Worm (Caenorhabditis elegans) whole organism, L1 larva: ENCODE data around the gene hlh-14.

Experiments
- C16A3.4 ChIP-seq: fragments of 150-350 bp; optimal IDR thresholded peaks from 2 replicates; lab custom pipeline; 2014; ENCODE audit warnings: missing biosample characterization, missing genetic modification characterization
- F16B12.6 ChIP-seq: fragments of 150-350 bp; optimal IDR thresholded peaks from 2 replicates; lab custom pipeline; 2014; ENCODE audit warnings: missing biosample characterization, missing genetic modification characterization
- Y116A8C.19 ChIP-seq: sonication (generic microtip); optimal IDR thresholded peaks from 2 replicates; lab custom pipeline; 2016; ENCODE audit warnings: missing compliant biosample characterization, missing genetic modification characterization, borderline replicate concordance
- alr-1 ChIP-seq: fragments of 200-800 bp; sonication (Bioruptor generic); optimal IDR thresholded peaks from 2 replicates; lab custom pipeline; 2018; ENCODE audit warnings: borderline replicate concordance, mild to moderate bottlenecking, missing genetic modification characterization, missing compliant biosample characterization
- ama-1 ChIP-seq: fragments of 150-350 bp; optimal IDR thresholded peaks from 2 replicates; lab custom pipeline; 2014
- blmp-1 ChIP-seq: fragments of 150-350 bp; optimal IDR thresholded peaks from 2 replicates; lab custom pipeline; 2014; ENCODE audit warnings: missing biosample characterization, missing genetic modification characterization
- ceh-8 ChIP-seq: fragments of 200-800 bp; sonication (Bioruptor generic); optimal IDR thresholded peaks from 2 replicates; lab custom pipeline; 2018; ENCODE audit warnings: mild to moderate bottlenecking, missing genetic modification characterization, moderate library complexity, missing compliant biosample characterization
- ceh-88 ChIP-seq: fragments of 200-800 bp; sonication (Bioruptor generic); IDR thresholded peaks from 2 replicates; pipeline ENCODE4 v1.3.6; 2022; ENCODE audit warnings: missing genetic modification characterization, missing compliant biosample characterization
- ceh-90 ChIP-seq: sonication (generic microtip); optimal IDR thresholded peaks from 2 replicates; lab custom pipeline; 2016; ENCODE audit warnings: missing genetic modification characterization, missing compliant biosample characterization
- dsc-1 ChIP-seq: sonication (generic microtip); optimal IDR thresholded peaks from 2 replicates; lab custom pipeline; 2016; ENCODE audit warnings: mild to moderate bottlenecking, missing genetic modification characterization, missing compliant biosample characterization
- efl-3 ChIP-seq: fragments of 200-800 bp; sonication (Bioruptor generic); optimal IDR thresholded peaks from 2 replicates; lab custom pipeline; 2018; ENCODE audit warnings: mild to moderate bottlenecking, missing genetic modification characterization, missing compliant biosample characterization
- egl-13 ChIP-seq: sonication (generic microtip); optimal IDR thresholded peaks from 2 replicates; lab custom pipeline; 2016; ENCODE audit warnings: missing genotype, missing genetic modification reagents, missing genetic modification characterization, missing compliant biosample characterization
- elt-3 ChIP-seq, 6 experiments: fragments of 150-350 bp in 1 of 6; sonication (generic microtip); optimal IDR thresholded peaks; 2 replicates each; lab custom pipeline; 2017 to 2018; ENCODE audit warnings: missing biosample characterization in 6 of 6, missing genetic modification characterization in 6 of 6, inconsistent platforms in 1 of 6
- fkh-4 ChIP-seq: sonication (generic microtip); optimal IDR thresholded peaks from 2 replicates; lab custom pipeline; 2016; ENCODE audit warnings: missing compliant biosample characterization, missing genetic modification characterization, borderline replicate concordance
- hlh-17 ChIP-seq: fragments of 200-800 bp; sonication (Bioruptor generic); optimal IDR thresholded peaks from 2 replicates; lab custom pipeline; 2018; ENCODE audit warnings: missing genetic modification characterization, mild to moderate bottlenecking, missing compliant biosample characterization, moderate library complexity, borderline replicate concordance
- irx-1 ChIP-seq: sonication (generic microtip); optimal IDR thresholded peaks from 2 replicates; lab custom pipeline; 2016; ENCODE audit warnings: missing genetic modification characterization, missing compliant biosample characterization
- isw-1 ChIP-seq: fragments of 200-800 bp; sonication (Bioruptor generic); IDR thresholded peaks from 2 replicates; pipeline ENCODE4 v1.3.6; 2022; ENCODE audit warnings: missing genetic modification characterization, missing compliant biosample characterization
- jun-1 ChIP-seq: fragments of 150-350 bp; optimal IDR thresholded peaks from 2 replicates; lab custom pipeline; 2014; ENCODE audit warnings: missing biosample characterization, missing genetic modification reagents, missing genetic modification characterization
- lin-13 ChIP-seq: fragments of 150-350 bp; optimal IDR thresholded peaks from 2 replicates; lab custom pipeline; 2014; ENCODE audit warnings: missing biosample characterization, missing genetic modification reagents, missing genetic modification characterization
- lin-39 ChIP-seq: fragments of 150-350 bp; optimal IDR thresholded peaks from 2 replicates; lab custom pipeline; 2014; ENCODE audit warnings: missing biosample characterization, missing genetic modification reagents, missing genetic modification characterization
- lir-3 ChIP-seq: sonication (generic microtip); optimal IDR thresholded peaks from 2 replicates; lab custom pipeline; 2016; ENCODE audit warnings: mild to moderate bottlenecking, missing genetic modification characterization, moderate library complexity, missing compliant biosample characterization; ENCODE audit not compliant: poor library complexity
- lsy-2 ChIP-seq, 2 experiments: fragments of 150-350 bp; optimal IDR thresholded peaks; 2 replicates each; lab custom pipeline; 2014; ENCODE audit warnings: missing biosample characterization in 2 of 2, missing genetic modification characterization in 2 of 2
- mab-9 ChIP-seq: fragments of 200-800 bp; sonication (Bioruptor generic); IDR thresholded peaks from 2 replicates; pipeline ENCODE4 v1.3.6; 2022; ENCODE audit warnings: missing genetic modification reagents, missing genetic modification characterization, missing compliant biosample characterization
- mdl-1 ChIP-seq, 2 experiments: fragments of 150-350 bp; optimal IDR thresholded peaks; 2 replicates each; lab custom pipeline; 2014 to 2017; ENCODE audit warnings: missing biosample characterization in 2 of 2, missing genetic modification characterization in 2 of 2, inconsistent platforms in 1 of 2
- mef-2 ChIP-seq: fragments of 150-350 bp; optimal IDR thresholded peaks from 2 replicates; lab custom pipeline; 2014; ENCODE audit warnings: missing biosample characterization, missing genetic modification characterization
- nhr-11 ChIP-seq: fragments of 150-350 bp; optimal IDR thresholded peaks from 2 replicates; lab custom pipeline; 2014; ENCODE audit warnings: missing biosample characterization, missing genetic modification characterization
- nhr-12 ChIP-seq: sonication (generic microtip); optimal IDR thresholded peaks from 2 replicates; lab custom pipeline; 2017; ENCODE audit warnings: missing biosample characterization, missing genetic modification characterization
- nhr-20 ChIP-seq: sonication (generic microtip); optimal IDR thresholded peaks from 2 replicates; lab custom pipeline; 2016; ENCODE audit warnings: mild to moderate bottlenecking, missing genetic modification characterization, missing compliant biosample characterization
- nhr-237 ChIP-seq: fragments of 150-350 bp; optimal IDR thresholded peaks from 2 replicates; lab custom pipeline; 2014; ENCODE audit warnings: missing biosample characterization, missing genetic modification characterization
- nhr-47 ChIP-seq: sonication (generic microtip); optimal IDR thresholded peaks from 2 replicates; lab custom pipeline; 2016; ENCODE audit warnings: mild to moderate bottlenecking, missing genetic modification characterization, moderate library complexity, missing compliant biosample characterization
- nhr-71 ChIP-seq: sonication (generic microtip); optimal IDR thresholded peaks from 2 replicates; lab custom pipeline; 2016; ENCODE audit warnings: mild to moderate bottlenecking, missing genetic modification characterization, moderate library complexity, missing compliant biosample characterization
- nhr-77 ChIP-seq: fragments of 150-350 bp; optimal IDR thresholded peaks from 2 replicates; lab custom pipeline; 2014; ENCODE audit warnings: missing biosample characterization, missing genetic modification characterization
- nhr-84 ChIP-seq: sonication (generic microtip); optimal IDR thresholded peaks from 2 replicates; lab custom pipeline; 2017; ENCODE audit warnings: missing biosample characterization, missing genetic modification characterization
- nhr-90 ChIP-seq: sonication (generic microtip); optimal IDR thresholded peaks from 2 replicates; lab custom pipeline; 2016; ENCODE audit warnings: mild to moderate bottlenecking, missing genetic modification characterization, missing compliant biosample characterization; ENCODE audit not compliant: poor library complexity
- pag-3 ChIP-seq: sonication (generic microtip); optimal IDR thresholded peaks from 2 replicates; lab custom pipeline; 2017; ENCODE audit warnings: missing genetic modification characterization, mild to moderate bottlenecking, missing compliant biosample characterization, antibody characterized with exemption, borderline replicate concordance; ENCODE audit not compliant: insufficient read depth
- pax-3 ChIP-seq: fragments of 200-800 bp; sonication (Bioruptor generic); optimal IDR thresholded peaks from 2 replicates; lab custom pipeline; 2018; ENCODE audit warnings: mild to moderate bottlenecking, missing genetic modification characterization, moderate library complexity, missing compliant biosample characterization
- pqm-1 ChIP-seq: sonication (generic microtip); optimal IDR thresholded peaks from 3 replicates; lab custom pipeline; 2017; ENCODE audit warnings: missing biosample characterization, missing genetic modification characterization
- rnt-1 ChIP-seq: sonication (generic microtip); optimal IDR thresholded peaks from 2 replicates; lab custom pipeline; 2016; ENCODE audit warnings: mild to moderate bottlenecking, missing genetic modification characterization, moderate library complexity, missing compliant biosample characterization
- skn-1 ChIP-seq: fragments of 150-350 bp; optimal IDR thresholded peaks from 2 replicates; lab custom pipeline; 2014; ENCODE audit warnings: missing biosample characterization, missing genetic modification characterization
- snpc-4 ChIP-seq: fragments of 150-350 bp; optimal IDR thresholded peaks from 2 replicates; lab custom pipeline; 2014; ENCODE audit warnings: missing biosample characterization, missing genetic modification characterization
- snu-23 ChIP-seq: sonication (generic microtip); optimal IDR thresholded peaks from 2 replicates; lab custom pipeline; 2016; ENCODE audit warnings: missing genetic modification characterization, missing compliant biosample characterization
- sox-4 ChIP-seq: sonication (generic microtip); optimal IDR thresholded peaks from 2 replicates; lab custom pipeline; 2016; ENCODE audit warnings: missing genetic modification characterization, missing compliant biosample characterization
- sptf-1 ChIP-seq: fragments of 150-350 bp; optimal IDR thresholded peaks from 2 replicates; lab custom pipeline; 2014; ENCODE audit warnings: missing biosample characterization, missing genetic modification characterization
- sup-37 ChIP-seq: fragments of 200-800 bp; sonication (Bioruptor generic); optimal IDR thresholded peaks from 2 replicates; lab custom pipeline; 2018; ENCODE audit warnings: mild to moderate bottlenecking, missing genetic modification characterization, missing compliant biosample characterization
- tlp-1 ChIP-seq: fragments of 150-350 bp; optimal IDR thresholded peaks from 2 replicates; lab custom pipeline; 2014; ENCODE audit warnings: missing biosample characterization, missing genetic modification characterization
- unc-130 ChIP-seq: fragments of 150-350 bp; optimal IDR thresholded peaks from 2 replicates; lab custom pipeline; 2017; ENCODE audit warnings: missing biosample characterization, missing genetic modification characterization, inconsistent platforms
- unc-98 ChIP-seq: fragments of 200-800 bp; sonication (Bioruptor generic); IDR thresholded peaks from 2 replicates; pipeline ENCODE4 v1.3.6; 2022; ENCODE audit warnings: missing genetic modification characterization, missing compliant biosample characterization
- xbp-1 ChIP-seq: sonication (generic microtip); optimal IDR thresholded peaks from 2 replicates; lab custom pipeline; 2016; ENCODE audit warnings: missing genetic modification characterization, missing compliant biosample characterization
- zip-4 ChIP-seq: fragments of 200-800 bp; sonication (Bioruptor generic); optimal IDR thresholded peaks from 2 replicates; lab custom pipeline; 2018; ENCODE audit warnings: mild to moderate bottlenecking, missing genetic modification characterization, moderate library complexity, missing compliant biosample characterization
- ztf-11 ChIP-seq, 2 experiments: sonication (generic microtip); optimal IDR thresholded peaks; 2 replicates each; lab custom pipeline; 2016 to 2017; ENCODE audit warnings: missing genetic modification characterization in 2 of 2, missing biosample characterization in 1 of 2, missing compliant biosample characterization in 1 of 2

Gene hlh-14

ce11 chrII:5781935-5782921 is 43.5 kb upstream of the hlh-14 start, which contains the start of gene K05F1.6 (continued):
- peak in 1 of 2 experiments; percentile 52 for TF ChIP-seq lsy-2 (tag; optimal IDR thresholded peaks at IDR 0.05; lab: Kevin White, UChicago)
- TF ChIP-seq tlp-1 (tag; lab: Kevin White, UChicago) = no peak
- TF ChIP-seq F16B12.6 (tag; lab: Kevin White, UChicago) = no peak
- peak; percentile 73 for TF ChIP-seq nhr-47
- TF ChIP-seq zip-4 (GFP tag; lab: Kevin White, UChicago) = peak; percentile 19
- peak; percentile 44 for TF ChIP-seq egl-13 (tag; lab: Kevin White, UChicago)
- peak; percentile 65 for TF ChIP-seq nhr-90 (tag; lab: Kevin White, UChicago)
- TF ChIP-seq snu-23 (GFP tag; lab: Kevin White, UChicago) = peak; percentile 20
- TF ChIP-seq mef-2 (tag; lab: Kevin White, UChicago) = no peak
- TF ChIP-seq skn-1 = peak; percentile 11
- peak; percentile 78 for TF ChIP-seq nhr-71 (tag; lab: Kevin White, UChicago)
- no peak for TF ChIP-seq Y116A8C.19 (tag; lab: Kevin White, UChicago)
- no peak for TF ChIP-seq ceh-90 (tag; lab: Kevin White, UChicago)
- TF ChIP-seq elt-3 (tag; optimal IDR thresholded peaks at IDR 0.05; lab: Kevin White, UChicago) = no peak
- no peak for TF ChIP-seq irx-1 (tag; lab: Kevin White, UChicago)
- TF ChIP-seq lin-39 = no peak
- TF ChIP-seq lir-3 (tag; lab: Kevin White, UChicago) = no peak
- no peak for TF ChIP-seq sptf-1
- TF ChIP-seq unc-130 (tag; lab: Kevin White, UChicago) = peak; percentile 52
- TF ChIP-seq lin-13 (GFP tag; lab: Kevin White, UChicago) = peak; percentile 22
- peak; percentile 1 for TF ChIP-seq jun-1 (tag; lab: Kevin White, UChicago)
- peak; percentile 70 for TF ChIP-seq dsc-1
- TF ChIP-seq nhr-77 (tag; lab: Kevin White, UChicago) = no peak
- TF ChIP-seq nhr-11 = no peak
- TF ChIP-seq alr-1 (tag; lab: Kevin White, UChicago) = no peak
- 0 out of 2 replicates have a peak, but pooled peaks have one; percentile 1 for TF ChIP-seq isw-1
- no peak for TF ChIP-seq ama-1 (lab: Kevin White, UChicago)
- no peak for TF ChIP-seq sox-4 (tag; lab: Kevin White, UChicago)
- peak; percentile 55 for TF ChIP-seq nhr-20 (tag; lab: Kevin White, UChicago)
- no peak for TF ChIP-seq nhr-237 (tag; lab: Kevin White, UChicago)
- peak in 1 of 2 experiments; percentile 58 for TF ChIP-seq mdl-1 (tag; optimal IDR thresholded peaks at IDR 0.05; lab: Kevin White, UChicago)
- TF ChIP-seq fkh-4 (tag; lab: Kevin White, UChicago) = no peak
- no peak for TF ChIP-seq blmp-1 (tag; lab: Kevin White, UChicago)
- 0 out of 2 replicates have a peak, but pooled peaks have one; percentile 53 for TF ChIP-seq unc-98 (GFP tag; lab: Robert Waterston, UW)
- TF ChIP-seq efl-3 (GFP tag; lab: Kevin White, UChicago) = no peak
- no peak for TF ChIP-seq snpc-4 (tag; lab: Kevin White, UChicago)
- peak; percentile 19 for TF ChIP-seq ceh-8 (GFP tag; lab: Kevin White, UChicago)
- no peak for TF ChIP-seq pqm-1 (tag; lab: Kevin White, UChicago)
- TF ChIP-seq nhr-84 (tag; lab: Kevin White, UChicago) = no peak
- no peak for TF ChIP-seq hlh-17 (GFP tag; lab: Kevin White, UChicago)
- no peak for TF ChIP-seq mab-9 (GFP tag; lab: Robert Waterston, UW)
- TF ChIP-seq xbp-1 (tag; lab: Kevin White, UChicago) = peak; percentile 39
- no peak for TF ChIP-seq ceh-88 (GFP tag; lab: Robert Waterston, UW)
- TF ChIP-seq C16A3.4 (tag; lab: Kevin White, UChicago) = peak; percentile 59
- no peak for TF ChIP-seq nhr-12
- peak; percentile 19 for TF ChIP-seq pax-3 (tag; lab: Kevin White, UChicago)
- peak; percentile 78 for TF ChIP-seq rnt-1 (tag; lab: Kevin White, UChicago)
- no peak for TF ChIP-seq pag-3 (tag; lab: Kevin White, UChicago)
- TF ChIP-seq ztf-11 (tag; optimal IDR thresholded peaks at IDR 0.05; lab: Kevin White, UChicago) = peak in 1 of 2 experiments; percentile 36
- TF ChIP-seq sup-37 (GFP tag; lab: Kevin White, UChicago) = peak; percentile 6
